Worm (Caenorhabditis elegans) whole organism, L3 larva: ENCODE results near the gene wrt-1.

Source experiments
- R02D3.7 ChIP-seq: fragments of 150-350 bp; optimal IDR thresholded peaks from 2 replicates; lab custom pipeline; 2014; ENCODE audit warnings: missing biosample characterization, missing genetic modification characterization
- ZK546.5 ChIP-seq: sonication (generic microtip); optimal IDR thresholded peaks from 2 replicates; lab custom pipeline; 2017; ENCODE audit warnings: missing biosample characterization, missing genetic modification characterization
- aly-2 ChIP-seq: fragments of 150-350 bp; optimal IDR thresholded peaks from 2 replicates; lab custom pipeline; 2014; ENCODE audit warnings: missing biosample characterization, missing genetic modification characterization
- ama-1 ChIP-seq: fragments of 150-350 bp; optimal IDR thresholded peaks from 2 replicates; lab custom pipeline; 2018
- ceh-82 ChIP-seq: fragments of 150-350 bp; optimal IDR thresholded peaks from 2 replicates; lab custom pipeline; 2014; ENCODE audit warnings: missing biosample characterization, missing genetic modification characterization
- eor-1 ChIP-seq, 2 experiments: fragments of 150-350 bp; optimal IDR thresholded peaks; 2 replicates each; lab custom pipeline; 2014 to 2018; ENCODE audit warnings: missing biosample characterization in 2 of 2, missing genetic modification characterization in 2 of 2
- fkh-10 ChIP-seq: sonication (generic microtip); optimal IDR thresholded peaks from 2 replicates; lab custom pipeline; 2017; ENCODE audit warnings: missing biosample characterization, missing genetic modification reagents, missing genetic modification characterization
- jun-1 ChIP-seq: fragments of 150-350 bp; optimal IDR thresholded peaks from 2 replicates; lab custom pipeline; 2014; ENCODE audit warnings: missing biosample characterization, missing genetic modification reagents, missing genetic modification characterization
- mdl-1 ChIP-seq: fragments of 150-350 bp; optimal IDR thresholded peaks from 2 replicates; lab custom pipeline; 2014; ENCODE audit warnings: missing biosample characterization, missing genetic modification characterization
- nhr-11 ChIP-seq: fragments of 150-350 bp; optimal IDR thresholded peaks from 2 replicates; lab custom pipeline; 2014; ENCODE audit warnings: missing biosample characterization, missing genetic modification characterization
- nhr-237 ChIP-seq: fragments of 150-350 bp; optimal IDR thresholded peaks from 2 replicates; lab custom pipeline; 2014; ENCODE audit warnings: missing biosample characterization, missing genetic modification characterization
- nhr-25 ChIP-seq: sonication (generic microtip); optimal IDR thresholded peaks from 2 replicates; lab custom pipeline; 2017; ENCODE audit warnings: missing biosample characterization, missing genetic modification characterization
- nhr-76 ChIP-seq: fragments of 150-350 bp; sonication (generic microtip); optimal IDR thresholded peaks from 5 replicates; lab custom pipeline; 2014; ENCODE audit warnings: missing biosample characterization, missing genetic modification characterization
- pha-4 ChIP-seq: fragments of 150-350 bp; optimal IDR thresholded peaks from 2 replicates; lab custom pipeline; 2014; ENCODE audit warnings: missing biosample characterization, missing genetic modification reagents, missing genetic modification characterization
- tbx-2 ChIP-seq: sonication (generic microtip); optimal IDR thresholded peaks from 2 replicates; lab custom pipeline; 2016; ENCODE audit warnings: mild to moderate bottlenecking, missing genetic modification characterization, missing compliant biosample characterization
- ztf-4 ChIP-seq: fragments of 150-350 bp; optimal IDR thresholded peaks from 2 replicates; lab custom pipeline; 2014; ENCODE audit warnings: missing biosample characterization, missing genetic modification characterization

Gene wrt-1

ce11 chrII:7577412-7577811 lies 46.6 kb downstream of the wrt-1 start, which contains the start of gene F35D2.6:
F35D2.6 (plus strand) TSS chrII:7577712.
- TF ChIP-seq ztf-4 (tag; lab: Kevin White, UChicago), result no peak
- TF ChIP-seq ZK546.5 (tag; lab: Kevin White, UChicago), result no peak
- TF ChIP-seq mdl-1, result no peak
- TF ChIP-seq ama-1 (lab: Kevin White, UChicago), result no peak
- TF ChIP-seq R02D3.7, result no peak
- TF ChIP-seq nhr-25, result no peak
- no peak for TF ChIP-seq tbx-2
- no peak for TF ChIP-seq eor-1 (tag; optimal IDR thresholded peaks at IDR 0.05; lab: Kevin White, UChicago)
- TF ChIP-seq jun-1 (tag; lab: Kevin White, UChicago), result no peak
- TF ChIP-seq nhr-237, result no peak
- no peak for TF ChIP-seq pha-4 (tag; lab: Kevin White, UChicago)
- TF ChIP-seq nhr-11, result no peak
- TF ChIP-seq fkh-10, result no peak
- no peak for TF ChIP-seq nhr-76
- no peak for TF ChIP-seq aly-2
- TF ChIP-seq ceh-82, result no peak
